Worm (Caenorhabditis elegans) whole organism, L1 larva: ENCODE results near the gene srlf-32.

Experiments used
- F16B12.6 ChIP-seq: fragments of 150-350 bp; optimal IDR thresholded peaks from 2 replicates; lab custom pipeline; 2014; ENCODE audit warnings: missing biosample characterization, missing genetic modification characterization
- alr-1 ChIP-seq: fragments of 200-800 bp; sonication (Bioruptor generic); optimal IDR thresholded peaks from 2 replicates; lab custom pipeline; 2018; ENCODE audit warnings: borderline replicate concordance, mild to moderate bottlenecking, missing genetic modification characterization, missing compliant biosample characterization
- ceh-8 ChIP-seq: fragments of 200-800 bp; sonication (Bioruptor generic); optimal IDR thresholded peaks from 2 replicates; lab custom pipeline; 2018; ENCODE audit warnings: mild to moderate bottlenecking, missing genetic modification characterization, moderate library complexity, missing compliant biosample characterization
- ceh-82 ChIP-seq, 3 experiments: fragments of 150-350 bp in 1 of 3; sonication (generic microtip) in 2 of 3; optimal IDR thresholded peaks; 2 replicates each; lab custom pipeline; 2014 to 2017; ENCODE audit warnings: missing biosample characterization in 3 of 3, missing genetic modification characterization in 3 of 3
- ceh-88 ChIP-seq: fragments of 200-800 bp; sonication (Bioruptor generic); IDR thresholded peaks from 2 replicates; pipeline ENCODE4 v1.3.6; 2022; ENCODE audit warnings: missing genetic modification characterization, missing compliant biosample characterization
- dpl-1 ChIP-seq, 3 experiments: fragments of 150-350 bp in 2 of 3; sonication (generic microtip) in 1 of 3; optimal IDR thresholded peaks; 2 replicates each; lab custom pipeline; 2014 to 2017; ENCODE audit warnings: missing biosample characterization in 3 of 3, missing genetic modification characterization in 3 of 3, missing genetic modification reagents in 3 of 3
- efl-1 ChIP-seq, 4 experiments: fragments of 150-350 bp; optimal IDR thresholded peaks in 3 of 4; peaks in 1 of 4; 1 replicate in 1 of 4; 2 replicates in 3 of 4; lab custom pipeline; 2014; ENCODE audit warnings: missing biosample characterization in 2 of 4, missing genetic modification characterization in 2 of 4, missing genetic modification reagents in 2 of 4
- efl-3 ChIP-seq: fragments of 200-800 bp; sonication (Bioruptor generic); optimal IDR thresholded peaks from 2 replicates; lab custom pipeline; 2018; ENCODE audit warnings: mild to moderate bottlenecking, missing genetic modification characterization, missing compliant biosample characterization
- egl-27 ChIP-seq, 2 experiments: fragments of 150-350 bp in 1 of 2; sonication (generic microtip); optimal IDR thresholded peaks; 3 replicates each; lab custom pipeline; 2017 to 2018; ENCODE audit warnings: missing biosample characterization in 2 of 2, missing genetic modification characterization in 2 of 2, missing genetic modification reagents in 2 of 2
- elt-3 ChIP-seq, 6 experiments: fragments of 150-350 bp in 1 of 6; sonication (generic microtip); optimal IDR thresholded peaks; 2 replicates each; lab custom pipeline; 2017 to 2018; ENCODE audit warnings: missing biosample characterization in 6 of 6, missing genetic modification characterization in 6 of 6, inconsistent platforms in 1 of 6
- fkh-4 ChIP-seq: sonication (generic microtip); optimal IDR thresholded peaks from 2 replicates; lab custom pipeline; 2016; ENCODE audit warnings: missing compliant biosample characterization, missing genetic modification characterization, borderline replicate concordance
- grh-1 ChIP-seq: fragments of 200-800 bp; sonication (Bioruptor generic); IDR thresholded peaks from 2 replicates; pipeline ENCODE4 v1.3.6; 2022; ENCODE audit warnings: missing genetic modification reagents, missing genetic modification characterization, missing compliant biosample characterization
- irx-1 ChIP-seq: sonication (generic microtip); optimal IDR thresholded peaks from 2 replicates; lab custom pipeline; 2016; ENCODE audit warnings: missing genetic modification characterization, missing compliant biosample characterization
- lin-13 ChIP-seq: fragments of 150-350 bp; optimal IDR thresholded peaks from 2 replicates; lab custom pipeline; 2014; ENCODE audit warnings: missing biosample characterization, missing genetic modification reagents, missing genetic modification characterization
- lin-15B ChIP-seq: fragments of 150-350 bp; sonication (generic microtip); optimal IDR thresholded peaks from 3 replicates; lab custom pipeline; 2014; ENCODE audit warnings: missing biosample characterization, missing genetic modification characterization
- lsy-2 ChIP-seq, 2 experiments: fragments of 150-350 bp; optimal IDR thresholded peaks; 2 replicates each; lab custom pipeline; 2014; ENCODE audit warnings: missing biosample characterization in 2 of 2, missing genetic modification characterization in 2 of 2
- mab-9 ChIP-seq: fragments of 200-800 bp; sonication (Bioruptor generic); IDR thresholded peaks from 2 replicates; pipeline ENCODE4 v1.3.6; 2022; ENCODE audit warnings: missing genetic modification reagents, missing genetic modification characterization, missing compliant biosample characterization
- mdl-1 ChIP-seq, 2 experiments: fragments of 150-350 bp; optimal IDR thresholded peaks; 2 replicates each; lab custom pipeline; 2014 to 2017; ENCODE audit warnings: missing biosample characterization in 2 of 2, missing genetic modification characterization in 2 of 2, inconsistent platforms in 1 of 2
- nhr-19 ChIP-seq: fragments of 200-800 bp; sonication (Bioruptor generic); conservative IDR thresholded peaks from 2 replicates; pipeline ENCODE4 v1.3.6; 2022; ENCODE audit warnings: missing genetic modification characterization, missing compliant biosample characterization
- nhr-20 ChIP-seq: sonication (generic microtip); optimal IDR thresholded peaks from 2 replicates; lab custom pipeline; 2016; ENCODE audit warnings: mild to moderate bottlenecking, missing genetic modification characterization, missing compliant biosample characterization
- nhr-47 ChIP-seq: sonication (generic microtip); optimal IDR thresholded peaks from 2 replicates; lab custom pipeline; 2016; ENCODE audit warnings: mild to moderate bottlenecking, missing genetic modification characterization, moderate library complexity, missing compliant biosample characterization
- nhr-71 ChIP-seq: sonication (generic microtip); optimal IDR thresholded peaks from 2 replicates; lab custom pipeline; 2016; ENCODE audit warnings: mild to moderate bottlenecking, missing genetic modification characterization, moderate library complexity, missing compliant biosample characterization
- nhr-77 ChIP-seq: fragments of 150-350 bp; optimal IDR thresholded peaks from 2 replicates; lab custom pipeline; 2014; ENCODE audit warnings: missing biosample characterization, missing genetic modification characterization
- nhr-85 ChIP-seq: sonication (generic microtip); peaks from one replicate; lab custom pipeline; 2016; ENCODE audit warnings: missing genetic modification characterization, inconsistent platforms, missing compliant biosample characterization
- nhr-90 ChIP-seq: sonication (generic microtip); optimal IDR thresholded peaks from 2 replicates; lab custom pipeline; 2016; ENCODE audit warnings: mild to moderate bottlenecking, missing genetic modification characterization, missing compliant biosample characterization; ENCODE audit not compliant: poor library complexity
- pax-3 ChIP-seq: fragments of 200-800 bp; sonication (Bioruptor generic); optimal IDR thresholded peaks from 2 replicates; lab custom pipeline; 2018; ENCODE audit warnings: mild to moderate bottlenecking, missing genetic modification characterization, moderate library complexity, missing compliant biosample characterization
- rnt-1 ChIP-seq: sonication (generic microtip); optimal IDR thresholded peaks from 2 replicates; lab custom pipeline; 2016; ENCODE audit warnings: mild to moderate bottlenecking, missing genetic modification characterization, moderate library complexity, missing compliant biosample characterization
- skn-1 ChIP-seq: fragments of 150-350 bp; optimal IDR thresholded peaks from 2 replicates; lab custom pipeline; 2014; ENCODE audit warnings: missing biosample characterization, missing genetic modification characterization
- snu-23 ChIP-seq: sonication (generic microtip); optimal IDR thresholded peaks from 2 replicates; lab custom pipeline; 2016; ENCODE audit warnings: missing genetic modification characterization, missing compliant biosample characterization
- sox-4 ChIP-seq: sonication (generic microtip); optimal IDR thresholded peaks from 2 replicates; lab custom pipeline; 2016; ENCODE audit warnings: missing genetic modification characterization, missing compliant biosample characterization
- swsn-7 ChIP-seq: sonication (generic microtip); optimal IDR thresholded peaks from 2 replicates; lab custom pipeline; 2016; ENCODE audit warnings: missing genetic modification characterization, missing compliant biosample characterization
- tbx-2 ChIP-seq: sonication (generic microtip); optimal IDR thresholded peaks from 2 replicates; lab custom pipeline; 2016; ENCODE audit warnings: missing genetic modification characterization, missing compliant biosample characterization
- unc-98 ChIP-seq: fragments of 200-800 bp; sonication (Bioruptor generic); IDR thresholded peaks from 2 replicates; pipeline ENCODE4 v1.3.6; 2022; ENCODE audit warnings: missing genetic modification characterization, missing compliant biosample characterization
- vab-15 ChIP-seq: sonication (generic microtip); optimal IDR thresholded peaks from 2 replicates; lab custom pipeline; 2017; ENCODE audit warnings: missing genotype, mild to moderate bottlenecking, missing genetic modification characterization, missing compliant biosample characterization
- zag-1 ChIP-seq: fragments of 150-350 bp; optimal IDR thresholded peaks from 2 replicates; lab custom pipeline; 2014; ENCODE audit warnings: missing biosample characterization, missing genetic modification characterization
- zip-4 ChIP-seq: fragments of 200-800 bp; sonication (Bioruptor generic); optimal IDR thresholded peaks from 2 replicates; lab custom pipeline; 2018; ENCODE audit warnings: mild to moderate bottlenecking, missing genetic modification characterization, moderate library complexity, missing compliant biosample characterization
- ztf-11 ChIP-seq, 2 experiments: sonication (generic microtip); optimal IDR thresholded peaks; 2 replicates each; lab custom pipeline; 2016 to 2017; ENCODE audit warnings: missing genetic modification characterization in 2 of 2, missing biosample characterization in 1 of 2, missing compliant biosample characterization in 1 of 2

The srlf-32 gene

DNA sequence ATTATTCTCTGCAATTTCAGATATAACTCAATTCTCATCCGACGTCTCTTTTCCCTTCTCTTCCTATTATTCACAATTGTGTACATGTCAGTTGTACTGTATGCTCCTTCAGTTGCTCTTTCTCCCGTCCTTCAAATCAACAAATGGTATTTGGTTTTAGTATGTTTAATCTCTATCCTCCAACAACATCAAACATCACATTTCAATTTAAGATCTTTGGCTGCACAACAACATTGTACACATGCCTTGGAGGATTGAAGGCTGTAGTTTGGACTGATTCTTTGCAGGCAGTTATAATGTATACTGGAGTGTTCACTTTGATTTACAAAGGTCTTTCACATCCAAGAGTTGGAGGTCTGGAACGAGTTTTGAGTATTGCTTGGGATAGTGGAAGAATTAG is 12.7 kb downstream of the srlf-32 start:
- TF ChIP-seq snu-23 (GFP tag; lab: Kevin White, UChicago) = peak; percentile 47
- TF ChIP-seq nhr-20 (tag; lab: Kevin White, UChicago) = peak; percentile 62
- peak; percentile 26 for TF ChIP-seq nhr-85 (tag; lab: Kevin White, UChicago)
- peak; percentile 82 for TF ChIP-seq nhr-71 (tag; lab: Kevin White, UChicago)
- no peak for TF ChIP-seq ceh-88

DNA sequence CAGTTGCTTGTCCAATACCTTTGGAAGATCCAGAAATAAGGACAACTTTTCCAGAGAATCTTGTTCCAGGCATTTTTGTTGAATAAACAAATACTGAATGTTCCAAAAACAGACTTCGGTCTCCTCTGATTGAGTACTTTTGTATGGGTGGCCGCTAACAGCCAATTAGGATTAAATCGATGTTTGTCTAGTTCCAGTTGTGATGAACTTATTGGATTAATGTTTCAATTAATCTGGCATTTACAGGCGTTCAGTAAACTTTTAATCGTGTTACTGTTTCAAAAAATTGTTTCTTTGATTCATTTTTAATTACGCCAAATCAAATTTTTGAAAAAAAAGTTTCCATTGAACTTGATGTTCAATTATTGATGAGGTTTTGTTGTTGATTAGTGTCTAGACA is 16.5 kb downstream of the srlf-32 start, which contains the start of gene ZK829.1:
TSS of gene ZK829.1 (minus strand) at position 101 of the 400 bp plus-strand sequence.
- TF ChIP-seq nhr-19 (GFP tag; lab: Robert Waterston, UW) (no peak), efl-3 (no peak), nhr-90 (tag; lab: Kevin White, UChicago) (no peak), nhr-47 (tag; lab: Kevin White, UChicago) (no peak), sox-4 (no peak), grh-1 (no peak), lin-15B (tag; lab: Kevin White, UChicago) (no peak), rnt-1 (tag; lab: Kevin White, UChicago) (no peak), nhr-20 (tag; lab: Kevin White, UChicago) (no peak), fkh-4 (no peak), skn-1 (tag; lab: Kevin White, UChicago) (no peak), F16B12.6 (tag; lab: Kevin White, UChicago) (no peak), irx-1 (tag; lab: Kevin White, UChicago) (no peak), lin-13 (GFP tag; lab: Kevin White, UChicago) (no peak)

DNA sequence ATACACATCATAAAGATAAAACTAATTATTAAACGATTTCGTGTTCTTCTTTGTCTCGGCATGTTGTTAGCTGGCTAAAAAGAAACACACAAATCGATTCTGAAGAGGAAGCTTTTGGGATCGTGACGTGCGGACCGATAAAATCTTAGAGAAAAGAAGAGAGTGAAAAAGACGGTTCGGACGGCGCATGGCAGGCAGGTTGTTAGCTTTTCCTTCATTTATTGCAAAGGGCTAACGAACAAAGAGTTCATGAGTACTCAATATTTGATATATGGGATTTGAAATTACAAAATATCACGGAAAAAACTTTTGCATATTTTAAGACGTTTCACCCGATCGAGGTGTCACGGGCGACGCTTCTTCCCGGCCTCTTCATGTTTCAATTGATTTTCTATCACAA is 19.8 kb downstream of the srlf-32 start, which contains the start of gene ZK829.3:
TSS of gene ZK829.3 (minus strand) at position 101 of the 400 bp plus-strand sequence.
- TF ChIP-seq elt-3 (tag; optimal IDR thresholded peaks at IDR 0.05; lab: Kevin White, UChicago) (no peak), zip-4 (no peak), mab-9 (GFP tag; lab: Robert Waterston, UW) (no peak), nhr-47 (tag; lab: Kevin White, UChicago) (no peak)

DNA sequence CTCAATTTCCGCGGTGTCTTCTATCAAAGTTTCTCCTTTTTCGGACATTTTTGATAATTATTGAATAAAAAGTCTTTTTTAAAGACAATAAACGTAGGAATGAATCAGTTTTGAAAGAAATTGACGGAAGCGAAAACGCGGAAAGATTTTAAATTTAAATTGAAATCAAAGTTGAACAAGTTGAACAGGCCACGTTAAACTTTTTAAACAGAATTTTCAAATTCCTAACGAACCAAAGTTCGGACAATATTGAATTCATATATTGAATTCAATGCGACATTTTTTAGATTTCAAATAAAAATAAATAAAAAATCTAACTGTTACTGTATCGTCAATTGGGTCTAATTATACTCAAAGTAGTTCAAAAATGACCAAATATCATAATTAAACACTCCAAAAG is 23.9 kb downstream of the srlf-32 start, which contains the start of gene hdl-1:
TSS of gene hdl-1 (minus strand) at position 101 of the 400 bp plus-strand sequence.
- no peak for TF ChIP-seq zag-1
- TF ChIP-seq vab-15 (tag; lab: Kevin White, UChicago) = no peak
- TF ChIP-seq swsn-7 (tag; lab: Kevin White, UChicago) = no peak
- TF ChIP-seq egl-27 (tag; optimal IDR thresholded peaks at IDR 0.05; lab: Kevin White, UChicago) = no peak
- TF ChIP-seq ztf-11 (tag; optimal IDR thresholded peaks at IDR 0.05; lab: Kevin White, UChicago) = no peak
- no peak for TF ChIP-seq alr-1 (tag; lab: Kevin White, UChicago)
- no peak for TF ChIP-seq pax-3 (tag; lab: Kevin White, UChicago)
- no peak for TF ChIP-seq dpl-1 (GFP tag; optimal IDR thresholded peaks at IDR 0.05; lab: Kevin White, UChicago)
- no peak for TF ChIP-seq unc-98 (GFP tag; lab: Robert Waterston, UW)
- TF ChIP-seq nhr-77 (tag; lab: Kevin White, UChicago) = no peak
- TF ChIP-seq tbx-2 (tag; lab: Kevin White, UChicago) = no peak
- no peak for TF ChIP-seq lsy-2 (tag; optimal IDR thresholded peaks at IDR 0.05; lab: Kevin White, UChicago)
- TF ChIP-seq, all 84 proteins: peak for 0

DNA sequence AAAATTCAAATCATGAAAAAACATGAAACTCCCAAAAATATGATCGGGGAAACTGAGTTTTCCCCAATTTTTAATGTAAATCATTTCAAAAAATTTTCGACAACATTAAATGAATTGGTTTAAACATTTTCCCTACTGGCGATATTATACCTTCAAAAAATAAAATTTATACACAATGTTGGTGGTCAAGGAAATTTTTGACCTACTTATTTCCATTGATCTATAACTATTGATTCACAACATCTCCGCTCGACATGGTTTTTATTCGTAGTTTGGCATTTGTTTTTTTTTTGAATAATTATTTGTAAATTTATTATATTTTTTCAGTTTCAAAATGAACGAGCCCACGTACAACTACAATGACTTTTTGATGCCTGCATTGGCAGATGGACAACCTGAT is 24.4 kb downstream of the srlf-32 start, which contains the start of gene tbx-36:
TSS of gene tbx-36 (plus strand) at position 301 of the 400 bp plus-strand sequence.
- TF ChIP-seq efl-1 (optimal IDR thresholded peaks at IDR 0.05; lab: Kevin White, UChicago) = no peak
- TF ChIP-seq efl-1 (GFP tag; optimal IDR thresholded peaks at IDR 0.05 in 1 of 2; lab: Kevin White, UChicago) = peak in 1 of 2 experiments; percentile 24
- TF ChIP-seq ceh-82 (tag; optimal IDR thresholded peaks at IDR 0.05; lab: Kevin White, UChicago) = no peak
- TF ChIP-seq mdl-1 (tag; optimal IDR thresholded peaks at IDR 0.05; lab: Kevin White, UChicago) = no peak
- TF ChIP-seq dpl-1 (GFP tag; optimal IDR thresholded peaks at IDR 0.05; lab: Kevin White, UChicago) = no peak
- TF ChIP-seq ceh-8 = no peak
- TF ChIP-seq, all 84 proteins: peak for 1
